Comparison of ENCODE assay signal across 1 fruit fly cellular context in genomic region chrX:7938482-7938804, dm6.
TF ChIP-seq lines count a peak whose summit lies in the region.

No protein-coding gene starts in this region.

TF ChIP-seq in whole organism, embryonic, 481 proteins besides CTCF, POLR2A, EP300 and RAD21 (continued from another document):
- peak; percentile 4 for TF ChIP-seq CG10209 (GFP tag; optimal IDR thresholded peaks at IDR 0.05; lab: Kevin White, UChicago)
- 0 out of 3 replicates have a peak, but pooled peaks have one; percentile 37 for TF ChIP-seq row (GFP tag; IDR thresholded peaks at IDR 0.05; lab: Robert Waterston, UW)
- no peak for TF ChIP-seq chinmo (GFP tag; IDR thresholded peaks at IDR 0.05; lab: Robert Waterston, UW; ENCODE audit: partially characterized antibody)
- TF ChIP-seq CG13424 (tag; optimal IDR thresholded peaks at IDR 0.05; lab: Kevin White, UChicago): peak; percentile 54
- no peak for TF ChIP-seq CG1792 (GFP tag; optimal IDR thresholded peaks at IDR 0.05; lab: Kevin White, UChicago)
- TF ChIP-seq sima (GFP tag; optimal IDR thresholded peaks at IDR 0.05; lab: Kevin White, UChicago): no peak
